Worm (Caenorhabditis elegans) whole organism, early embryonic: ENCODE measurements around the gene F12A10.6.

Experiments
- B0310.2 ChIP-seq: sonication (generic microtip); optimal IDR thresholded peaks from 2 replicates; lab custom pipeline; 2016; ENCODE audit warnings: mild to moderate bottlenecking, missing genetic modification characterization, missing compliant biosample characterization
- aly-1 ChIP-seq: sonication (generic microtip); optimal IDR thresholded peaks from 2 replicates; lab custom pipeline; 2016; ENCODE audit warnings: missing genetic modification characterization, missing compliant biosample characterization
- ama-1 ChIP-seq: fragments of 150-350 bp; optimal IDR thresholded peaks from 2 replicates; lab custom pipeline; 2014
- ets-7 ChIP-seq: sonication (generic microtip); optimal IDR thresholded peaks from 2 replicates; lab custom pipeline; 2016; ENCODE audit warnings: missing genotype, missing genetic modification characterization, missing compliant biosample characterization
- flt-1 ChIP-seq: fragments of 200-800 bp; sonication (Bioruptor generic); IDR thresholded peaks from 2 replicates; pipeline ENCODE4 v1.3.6; 2022; ENCODE audit warnings: missing genetic modification characterization, missing compliant biosample characterization
- hmbx-1 ChIP-seq: sonication (generic microtip); optimal IDR thresholded peaks from 2 replicates; lab custom pipeline; 2016; ENCODE audit warnings: mild to moderate bottlenecking, missing genetic modification characterization, missing compliant biosample characterization
- hmg-4 ChIP-seq: fragments of 200-800 bp; sonication (Bioruptor generic); optimal IDR thresholded peaks from 2 replicates; lab custom pipeline; 2018; ENCODE audit warnings: mild to moderate bottlenecking, missing genetic modification characterization, missing compliant biosample characterization
- hnd-1 ChIP-seq: sonication (generic microtip); optimal IDR thresholded peaks from 2 replicates; lab custom pipeline; 2016; ENCODE audit warnings: missing genetic modification characterization, missing compliant biosample characterization
- pes-1 ChIP-seq: fragments of 200-800 bp; sonication (Bioruptor generic); IDR thresholded peaks from 2 replicates; pipeline ENCODE4 v1.3.6; 2022; ENCODE audit warnings: missing genetic modification reagents, missing genetic modification characterization, missing compliant biosample characterization
- scrt-1 ChIP-seq: fragments of 200-800 bp; sonication (Bioruptor generic); IDR thresholded peaks from 2 replicates; pipeline ENCODE4 v1.3.6; 2022; ENCODE audit warnings: missing genetic modification characterization, missing compliant biosample characterization
- sea-1 ChIP-seq: fragments of 200-800 bp; sonication (Bioruptor generic); conservative IDR thresholded peaks from 2 replicates; pipeline ENCODE4 v1.3.6; 2022; ENCODE audit warnings: missing genetic modification characterization, missing compliant biosample characterization
- tbx-11 ChIP-seq: fragments of 200-800 bp; sonication (Bioruptor generic); IDR thresholded peaks from 2 replicates; pipeline ENCODE4 v1.3.6; 2022; ENCODE audit warnings: missing genetic modification characterization, missing compliant biosample characterization
- tbx-37 ChIP-seq: fragments of 200-800 bp; sonication (Bioruptor generic); conservative IDR thresholded peaks from 2 replicates; pipeline ENCODE4 v1.3.6; 2022; ENCODE audit warnings: missing genetic modification reagents, missing genetic modification characterization, missing compliant biosample characterization

DNA sequence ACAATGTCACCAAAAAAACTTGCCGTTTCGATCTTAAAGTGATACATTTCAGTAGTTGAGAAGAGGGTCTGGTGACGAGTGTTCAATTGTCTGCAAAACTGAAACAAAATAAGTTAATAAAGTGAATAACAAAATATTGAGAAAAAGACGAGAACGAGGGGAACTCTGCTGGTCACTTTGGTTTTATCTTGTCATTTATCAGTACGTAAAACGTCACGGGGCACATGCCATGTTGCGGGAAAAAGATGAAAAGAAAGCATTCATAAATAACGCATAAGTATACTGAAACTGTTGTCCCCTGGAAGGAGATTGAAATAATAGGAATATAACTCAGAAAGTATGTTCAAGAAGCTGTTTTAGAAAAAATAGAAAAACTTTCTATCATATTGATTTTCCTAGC is 20.5 kb upstream of the F12A10.6 start, which contains the start of gene sahd-1:
- TF ChIP-seq hnd-1 (tag; lab: Kevin White, UChicago): no peak
- no peak for TF ChIP-seq flt-1 (GFP tag; lab: Robert Waterston, UW)
- no peak for TF ChIP-seq scrt-1 (GFP tag; lab: Robert Waterston, UW)
- TF ChIP-seq sea-1: no peak
- no peak for TF ChIP-seq aly-1 (tag; lab: Kevin White, UChicago)
- no peak for TF ChIP-seq hmbx-1 (tag; lab: Kevin White, UChicago)
- TF ChIP-seq B0310.2 (tag; lab: Kevin White, UChicago): no peak
- no peak for TF ChIP-seq hmg-4 (GFP tag; lab: Kevin White, UChicago)
- TF ChIP-seq ama-1 (lab: Kevin White, UChicago): no peak
- no peak for TF ChIP-seq ets-7 (tag; lab: Kevin White, UChicago)
- TF ChIP-seq tbx-11 (GFP tag; lab: Robert Waterston, UW): no peak
- TF ChIP-seq tbx-37 (GFP tag; lab: Robert Waterston, UW): no peak
- no peak for TF ChIP-seq pes-1 (GFP tag; lab: Robert Waterston, UW)
